Worm (Caenorhabditis elegans) whole organism, young adult: ENCODE measurements around the gene F54D5.23.
A peak's percentile ranks its signal among the peaks of the same experiment; 100 is the strongest.

Experiments
- B0035.1 ChIP-seq: sonication (generic microtip); optimal IDR thresholded peaks from 2 replicates; lab custom pipeline; 2016; ENCODE audit warnings: missing genetic modification characterization, mild to moderate bottlenecking, missing compliant biosample characterization, missing genotype, missing genetic modification reagents
- B0336.3 ChIP-seq: fragments of 200-800 bp; sonication (Bioruptor generic); IDR thresholded peaks from 2 replicates; pipeline ENCODE4 v1.3.6; 2022; ENCODE audit warnings: missing genetic modification characterization, missing compliant biosample characterization
- C17E4.6 ChIP-seq: fragments of 200-800 bp; sonication (Bioruptor generic); IDR thresholded peaks from 2 replicates; pipeline ENCODE4 v1.3.6; 2022; ENCODE audit warnings: missing genetic modification reagents, missing genetic modification characterization, missing compliant biosample characterization
- F33H1.4 ChIP-seq: fragments of 200-800 bp; sonication (Bioruptor generic); IDR thresholded peaks from 2 replicates; pipeline ENCODE4 v1.3.6; 2022; ENCODE audit warnings: missing genetic modification reagents, missing genetic modification characterization, missing compliant biosample characterization
- F49E8.2 ChIP-seq: sonication (generic microtip); optimal IDR thresholded peaks from 3 replicates; lab custom pipeline; 2017; ENCODE audit warnings: missing genetic modification characterization, mild to moderate bottlenecking, missing compliant biosample characterization, antibody characterized with exemption, moderate library complexity; ENCODE audit not compliant: insufficient read depth
- Y95B8A.8 ChIP-seq: fragments of 200-800 bp; sonication (Bioruptor generic); IDR thresholded peaks from 2 replicates; pipeline ENCODE4 v1.3.6; 2022; ENCODE audit warnings: missing genetic modification reagents, missing genetic modification characterization, missing compliant biosample characterization
- attf-3 ChIP-seq: fragments of 200-800 bp; sonication (Bioruptor generic); conservative IDR thresholded peaks from 2 replicates; pipeline ENCODE4 v1.3.6; 2022; ENCODE audit warnings: missing genetic modification reagents, missing genetic modification characterization, missing compliant biosample characterization
- bed-2 ChIP-seq: fragments of 200-800 bp; sonication (Bioruptor generic); IDR thresholded peaks from 2 replicates; pipeline ENCODE4 v1.3.6; 2022; ENCODE audit warnings: missing genetic modification reagents, missing genetic modification characterization, missing compliant biosample characterization
- cebp-1 ChIP-seq, 2 experiments: fragments of 200-800 bp in 1 of 2; sonication (Bioruptor generic) in 1 of 2; sonication (generic microtip) in 1 of 2; IDR thresholded peaks in 1 of 2; optimal IDR thresholded peaks in 1 of 2; 2 replicates each; pipeline versions ENCODE4 v1.3.6 to Lab custom; 2017 to 2022; ENCODE audit warnings: missing compliant biosample characterization in 2 of 2, missing genetic modification characterization in 2 of 2, mild to moderate bottlenecking in 1 of 2, missing genetic modification reagents in 1 of 2, moderate library complexity in 1 of 2
- cebp-2 ChIP-seq: fragments of 200-800 bp; sonication (Bioruptor generic); IDR thresholded peaks from 2 replicates; pipeline ENCODE4 v1.3.6; 2022; ENCODE audit warnings: missing genetic modification characterization, missing compliant biosample characterization
- dox-1 ChIP-seq: fragments of 200-800 bp; sonication (Bioruptor generic); IDR thresholded peaks from 2 replicates; pipeline ENCODE4 v1.3.6; 2022; ENCODE audit warnings: missing genetic modification reagents, missing genetic modification characterization, missing compliant biosample characterization
- egl-44 ChIP-seq: fragments of 200-800 bp; sonication (Bioruptor generic); IDR thresholded peaks from 2 replicates; pipeline ENCODE4 v1.3.6; 2022; ENCODE audit warnings: missing genetic modification reagents, missing genetic modification characterization, missing compliant biosample characterization
- ekl-4 ChIP-seq: fragments of 200-800 bp; sonication (Bioruptor generic); IDR thresholded peaks from 2 replicates; pipeline ENCODE4 v1.3.6; 2022; ENCODE audit warnings: missing genetic modification reagents, missing genetic modification characterization, missing compliant biosample characterization
- gei-17 ChIP-seq: fragments of 200-800 bp; sonication (Bioruptor generic); optimal IDR thresholded peaks from 2 replicates; lab custom pipeline; 2018; ENCODE audit warnings: mild to moderate bottlenecking, missing genetic modification characterization, missing compliant biosample characterization
- him-1 ChIP-seq: sonication (generic microtip); optimal IDR thresholded peaks from 2 replicates; lab custom pipeline; 2016; ENCODE audit warnings: missing genotype, missing genetic modification reagents, missing genetic modification characterization, missing compliant biosample characterization
- hmg-1.2 ChIP-seq: fragments of 200-800 bp; sonication (Bioruptor generic); IDR thresholded peaks from 2 replicates; pipeline ENCODE4 v1.3.6; 2022; ENCODE audit warnings: missing genetic modification reagents, missing genetic modification characterization, missing compliant biosample characterization
- let-607 ChIP-seq, 2 experiments: fragments of 200-800 bp in 1 of 2; sonication (Bioruptor generic) in 1 of 2; sonication (generic microtip) in 1 of 2; optimal IDR thresholded peaks; 2 replicates each; lab custom pipeline; 2016 to 2018; ENCODE audit warnings: mild to moderate bottlenecking in 2 of 2, missing compliant biosample characterization in 2 of 2, missing genetic modification characterization in 2 of 2, moderate library complexity in 2 of 2, missing genotype in 1 of 2
- lsl-1 ChIP-seq: fragments of 200-800 bp; sonication (Bioruptor generic); optimal IDR thresholded peaks from 2 replicates; lab custom pipeline; 2018; ENCODE audit warnings: mild to moderate bottlenecking, missing genetic modification characterization, moderate library complexity, missing compliant biosample characterization
- madf-3 ChIP-seq: fragments of 200-800 bp; sonication (Bioruptor generic); IDR thresholded peaks from 2 replicates; pipeline ENCODE4 v1.3.6; 2022; ENCODE audit warnings: missing genetic modification reagents, missing genetic modification characterization, missing compliant biosample characterization
- madf-8 ChIP-seq: fragments of 200-800 bp; sonication (Bioruptor generic); conservative IDR thresholded peaks from 2 replicates; pipeline ENCODE4 v1.3.6; 2022; ENCODE audit warnings: missing genetic modification reagents, missing genetic modification characterization, missing compliant biosample characterization
- mcd-1 ChIP-seq: fragments of 200-800 bp; sonication (Bioruptor generic); IDR thresholded peaks from 2 replicates; pipeline ENCODE4 v1.3.6; 2022; ENCODE audit warnings: missing genetic modification reagents, missing genetic modification characterization, missing compliant biosample characterization
- repo-1 ChIP-seq: sonication (generic microtip); optimal IDR thresholded peaks from 2 replicates; lab custom pipeline; 2017; ENCODE audit warnings: mild to moderate bottlenecking, missing genetic modification characterization, missing compliant biosample characterization
- snpc-3.4 ChIP-seq: sonication (generic microtip); optimal IDR thresholded peaks from 2 replicates; lab custom pipeline; 2017; ENCODE audit warnings: missing genetic modification characterization, mild to moderate bottlenecking, missing compliant biosample characterization, antibody characterized with exemption, moderate library complexity, missing genotype, missing genetic modification reagents
- snpc-4 ChIP-seq, 5 experiments: fragments of 150-350 bp in 1 of 5; sonication (generic microtip) in 4 of 5; optimal IDR thresholded peaks; 2 replicates each; lab custom pipeline; 2014 to 2018; ENCODE audit warnings: missing genetic modification characterization in 5 of 5, missing biosample characterization in 3 of 5, antibody characterized with exemption in 2 of 5, mild to moderate bottlenecking in 2 of 5, missing compliant biosample characterization in 2 of 5, missing genotype in 2 of 5, moderate library complexity in 2 of 5, missing genetic modification reagents in 1 of 5
- zfh-2 ChIP-seq: fragments of 200-800 bp; sonication (Bioruptor generic); conservative IDR thresholded peaks from 2 replicates; pipeline ENCODE4 v1.3.6; 2022; ENCODE audit warnings: missing genetic modification reagents, missing genetic modification characterization, missing compliant biosample characterization
- ztf-25 ChIP-seq: fragments of 200-800 bp; sonication (Bioruptor generic); IDR thresholded peaks from 2 replicates; pipeline ENCODE4 v1.3.6; 2022; ENCODE audit warnings: missing genetic modification reagents, missing genetic modification characterization, missing compliant biosample characterization
- ztf-28 ChIP-seq: fragments of 200-800 bp; sonication (Bioruptor generic); IDR thresholded peaks from 2 replicates; pipeline ENCODE4 v1.3.6; 2022; ENCODE audit warnings: missing genetic modification reagents, missing genetic modification characterization, missing compliant biosample characterization

Gene F54D5.23

DNA sequence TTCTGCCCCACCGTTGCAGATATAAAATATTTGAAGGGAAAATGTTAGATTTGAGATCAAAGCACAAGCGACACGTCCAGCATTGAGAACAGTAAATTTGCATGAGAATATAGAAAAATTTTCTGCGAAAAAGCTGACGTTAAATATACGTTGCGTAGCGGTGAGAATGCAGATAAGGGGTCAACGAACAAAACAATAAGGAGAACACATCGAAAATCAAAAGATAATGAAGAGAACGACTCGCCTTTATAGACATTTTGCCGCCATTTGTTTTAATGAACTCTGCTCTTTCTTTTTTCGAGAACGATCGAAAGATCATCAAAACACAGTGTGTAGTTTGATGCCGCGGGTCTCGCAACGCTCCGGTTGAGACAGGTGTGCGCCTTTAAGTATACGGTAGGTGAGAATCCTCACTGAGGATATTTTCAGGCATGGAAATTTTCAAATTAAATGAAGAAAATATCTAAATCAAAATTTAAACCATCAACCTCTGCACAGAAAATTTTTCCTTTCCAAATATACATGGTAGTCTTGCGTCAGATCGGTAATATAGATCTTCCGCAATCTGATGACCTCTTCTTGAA is 27.2 kb upstream of the F54D5.23 start (continued):
- TF ChIP-seq mcd-1 (GFP tag; lab: Robert Waterston, UW): peak; percentile 57; the same call in 1 of the 2 replicates
- peak; percentile 70 for TF ChIP-seq dox-1 (GFP tag; lab: Robert Waterston, UW)
- TF ChIP-seq bed-2 (GFP tag; lab: Robert Waterston, UW): no peak
- TF ChIP-seq F33H1.4: peak; percentile 83
- TF ChIP-seq cebp-1 (GFP tag; IDR thresholded peaks at IDR 0.05; lab: Robert Waterston, UW): no peak
- TF ChIP-seq cebp-1 (tag; optimal IDR thresholded peaks at IDR 0.05; lab: Kevin White, UChicago): peak; percentile 28
- no peak for TF ChIP-seq ztf-25
- TF ChIP-seq F49E8.2 (tag; lab: Kevin White, UChicago): peak; percentile 75

DNA sequence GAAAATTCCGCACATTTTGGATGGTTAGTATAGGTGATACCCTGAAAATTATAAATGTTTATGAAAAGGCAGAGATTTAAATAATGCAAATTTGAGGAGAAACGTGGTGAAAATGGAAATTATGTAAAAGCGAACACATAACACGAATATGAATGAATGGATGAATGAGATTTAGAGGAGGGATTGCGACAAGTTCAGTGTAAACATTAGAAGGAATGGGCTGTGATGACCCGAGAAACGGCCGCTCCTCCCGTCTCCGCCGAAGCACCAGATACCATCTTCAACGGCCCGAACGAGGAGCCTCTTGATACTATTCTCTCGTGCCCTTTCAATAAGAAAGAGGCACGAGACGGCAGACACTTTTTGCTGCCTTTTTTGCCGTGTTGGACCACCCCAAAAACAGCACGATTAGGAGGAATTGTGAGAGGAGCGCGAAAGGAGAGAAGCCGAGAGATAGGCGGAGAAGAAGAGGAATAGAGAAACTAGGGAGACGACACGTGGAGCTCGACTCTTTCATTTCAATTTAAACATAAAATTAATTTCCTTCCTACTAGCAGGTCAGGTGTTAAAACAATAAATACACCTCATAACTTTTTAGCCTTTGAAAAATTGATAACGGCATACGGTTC is 26.4 kb upstream of the F54D5.23 start, which contains the start of gene gfat-1:
Gene gfat-1 (minus strand): TSS at position 51 of the 629 bp plus-strand sequence.
- TF ChIP-seq hmg-1.2: peak; percentile 45; the same call in 1 of the 2 replicates
- peak; percentile 39 for TF ChIP-seq mcd-1 (GFP tag; lab: Robert Waterston, UW)
- peak; percentile 32 to 52 for TF ChIP-seq let-607 (tag; optimal IDR thresholded peaks at IDR 0.05; lab: Kevin White, UChicago)
- TF ChIP-seq zfh-2 (GFP tag; lab: Robert Waterston, UW): peak; percentile 41; the same call in 1 of the 2 replicates
- TF ChIP-seq gei-17 (GFP tag; lab: Kevin White, UChicago): no peak
- TF ChIP-seq C17E4.6: 0 out of 2 replicates have a peak, but pooled peaks have one; percentile 45

DNA sequence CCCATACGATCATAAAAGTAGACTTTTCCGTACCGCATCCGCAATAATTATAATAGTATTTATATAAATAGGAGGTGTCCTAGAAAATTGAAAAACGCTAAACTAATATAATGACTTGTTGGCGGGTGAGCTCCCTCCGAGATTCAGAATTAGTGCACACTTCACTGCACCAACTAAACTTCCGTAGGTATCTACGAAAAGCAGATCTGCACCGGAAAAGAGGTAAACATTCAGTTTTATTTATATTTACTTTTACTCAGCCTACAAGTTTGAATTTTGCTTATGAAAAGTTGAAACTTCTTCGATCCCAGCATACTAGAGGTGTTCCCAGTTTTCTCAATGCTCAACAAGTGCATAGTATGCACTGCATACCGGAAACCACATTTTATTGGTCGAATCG is 22.9 kb upstream of the F54D5.23 start, which contains the start of gene F07A11.1:
Gene F07A11.1 (minus strand): TSS at position 101 of the 400 bp plus-strand sequence.
- TF ChIP-seq repo-1 (tag; lab: Kevin White, UChicago) (no peak), him-1 (tag; lab: Kevin White, UChicago) (peak; percentile 55), egl-44 (GFP tag; lab: Robert Waterston, UW) (no peak), Y95B8A.8 (0 out of 2 replicates have a peak, but pooled peaks have one; percentile 49), snpc-3.4 (tag; lab: Kevin White, UChicago) (peak; percentile 5), B0336.3 (peak; percentile 36; the same call in 1 of the 2 replicates), madf-8 (GFP tag; lab: Robert Waterston, UW) (0 out of 2 replicates have a peak, but pooled peaks have one; percentile 20), ztf-28 (GFP tag; lab: Robert Waterston, UW) (no peak), snpc-4 (GFP tag; optimal IDR thresholded peaks at IDR 0.05; lab: Kevin White, UChicago) (no peak), snpc-4 (tag; optimal IDR thresholded peaks at IDR 0.05; lab: Kevin White, UChicago) (peak in 1 of 4 experiments; percentile 1), attf-3 (GFP tag; lab: Robert Waterston, UW) (no peak)

- TF ChIP-seq lsl-1 (GFP tag; lab: Kevin White, UChicago) (peak; percentile 53), cebp-1 (GFP tag; IDR thresholded peaks at IDR 0.05; lab: Robert Waterston, UW) (no peak), cebp-1 (tag; optimal IDR thresholded peaks at IDR 0.05; lab: Kevin White, UChicago) (peak; percentile 35), cebp-2 (GFP tag; lab: Robert Waterston, UW) (no peak)
- TF ChIP-seq, all 124 proteins: peak for 2
These were observed 22.5 kb upstream of the F54D5.23 start for ce11 chrII:11591558-11591957.

DNA sequence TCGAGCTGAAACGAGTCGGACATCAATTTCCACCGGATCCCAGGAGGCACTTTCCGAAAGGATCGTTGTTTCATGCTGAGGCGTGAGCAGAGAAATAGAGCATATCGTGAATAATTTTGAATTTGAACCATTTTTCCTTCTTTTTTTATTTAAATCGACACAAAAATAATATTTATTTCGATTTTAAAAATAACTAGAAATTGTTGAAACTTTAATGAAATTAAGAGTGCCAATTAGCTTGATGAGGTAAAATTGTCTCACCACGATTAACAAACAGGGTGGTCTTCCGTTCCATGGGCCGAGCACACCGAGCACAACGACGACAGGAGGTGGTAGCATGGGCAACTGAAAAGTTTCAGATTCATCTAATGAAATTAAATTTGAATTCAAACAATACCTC is 19.2 kb upstream of the F54D5.23 start:
- TF ChIP-seq B0035.1 (no peak), ekl-4 (no peak), madf-3 (GFP tag; lab: Robert Waterston, UW) (0 out of 2 replicates have a peak, but pooled peaks have one; percentile 34)
- TF ChIP-seq, all 124 proteins: peak for 1
